Fruit fly (Drosophila melanogaster) whole organism, embryonic: Measurements from ENCODE around the gene msps.

ENCODE experiments used
- Ada2b ChIP-seq: fragments of 200-800 bp; sonication (Bioruptor generic); IDR thresholded peaks from 2 replicates; pipeline ENCODE4 v1.3.6; 2022; ENCODE audit warnings: missing biosample characterization, missing genetic modification characterization
- CG10431 ChIP-seq: fragments of 200-800 bp; sonication (Bioruptor generic); optimal IDR thresholded peaks from 3 replicates; lab custom pipeline; 2018; ENCODE audit warnings: missing biosample characterization, mild to moderate bottlenecking, missing genetic modification characterization
- CG10543 ChIP-seq: fragments of 200-800 bp; sonication (Bioruptor generic); optimal IDR thresholded peaks from 3 replicates; lab custom pipeline; 2017; ENCODE audit warnings: missing biosample characterization, mild to moderate bottlenecking, missing genetic modification characterization, moderate library complexity
- CG10565 ChIP-seq: fragments of 200-800 bp; sonication (Bioruptor generic); optimal IDR thresholded peaks from 3 replicates; lab custom pipeline; 2016; ENCODE audit warnings: missing biosample characterization, mild to moderate bottlenecking, missing genetic modification characterization
- CG11560 ChIP-seq: fragments of 200-800 bp; sonication (Bioruptor generic); IDR thresholded peaks from 3 replicates; pipeline ENCODE4 v1.3.6; 2022; ENCODE audit warnings: missing biosample characterization, missing genetic modification characterization
- CG11723 ChIP-seq: fragments of 200-800 bp; sonication (Bioruptor generic); optimal IDR thresholded peaks from 2 replicates; lab custom pipeline; 2017; ENCODE audit warnings: missing biosample characterization, mild to moderate bottlenecking, missing genetic modification characterization
- CG15073 ChIP-seq: fragments of 200-800 bp; sonication (Bioruptor generic); optimal IDR thresholded peaks from 2 replicates; lab custom pipeline; 2016; ENCODE audit warnings: missing biosample characterization, missing genetic modification characterization
- CG1529 ChIP-seq: fragments of 200-800 bp; sonication (Bioruptor generic); optimal IDR thresholded peaks from 3 replicates; lab custom pipeline; 2018; ENCODE audit warnings: missing biosample characterization, missing genetic modification characterization
- CG1603 ChIP-seq: fragments of 200-800 bp; sonication (Bioruptor generic); optimal IDR thresholded peaks from 2 replicates; lab custom pipeline; 2019; ENCODE audit warnings: missing biosample characterization, mild to moderate bottlenecking, missing genetic modification characterization, moderate library complexity
- CG1792 ChIP-seq: fragments of 200-800 bp; sonication (Bioruptor generic); optimal IDR thresholded peaks from 2 replicates; lab custom pipeline; 2016; ENCODE audit warnings: missing biosample characterization, missing genetic modification characterization
- CG18619 ChIP-seq: fragments of 200-800 bp; sonication (Bioruptor generic); optimal IDR thresholded peaks from 3 replicates; lab custom pipeline; 2017; ENCODE audit warnings: missing biosample characterization, mild to moderate bottlenecking, missing genetic modification characterization
- CG18764 ChIP-seq: fragments of 200-800 bp; sonication (Bioruptor generic); optimal IDR thresholded peaks from 3 replicates; lab custom pipeline; 2016; ENCODE audit warnings: missing biosample characterization, missing genetic modification characterization
- CG3726 ChIP-seq: fragments of 200-800 bp; sonication (Bioruptor generic); IDR thresholded peaks from 3 replicates; pipeline ENCODE4, ENCODE4 v1.3.6; 2022; ENCODE audit warnings: missing biosample characterization, missing genetic modification characterization
- CG3995 ChIP-seq: fragments of 200-800 bp; sonication (Bioruptor generic); optimal IDR thresholded peaks from 3 replicates; lab custom pipeline; 2016; ENCODE audit warnings: missing biosample characterization, missing genetic modification characterization
- CG42726 ChIP-seq: fragments of 200-800 bp; sonication (Bioruptor generic); IDR thresholded peaks from 2 replicates; pipeline ENCODE4 v1.3.6; 2022; ENCODE audit warnings: missing biosample characterization, missing genetic modification characterization; ENCODE audit not compliant: partially characterized antibody
- CG4328 ChIP-seq: fragments of 200-800 bp; sonication (Bioruptor generic); optimal IDR thresholded peaks from 3 replicates; lab custom pipeline; 2017; ENCODE audit warnings: missing biosample characterization, missing genetic modification reagents, missing genetic modification characterization
- CG5180 ChIP-seq: fragments of 200-800 bp; sonication (Bioruptor generic); optimal IDR thresholded peaks from 3 replicates; lab custom pipeline; 2017; ENCODE audit warnings: missing biosample characterization, missing genetic modification characterization, mild to moderate bottlenecking, moderate library complexity, missing genetic modification reagents
- CG9932 ChIP-seq: fragments of 200-800 bp; sonication (Bioruptor generic); IDR thresholded peaks from 2 replicates; pipeline ENCODE4 v1.3.6; 2022; ENCODE audit warnings: missing biosample characterization, missing genetic modification characterization
- CTCF ChIP-seq: fragments of 200-800 bp; sonication (Bioruptor generic); optimal IDR thresholded peaks from 2 replicates; lab custom pipeline; 2017; ENCODE audit warnings: missing biosample characterization, mild to moderate bottlenecking, missing genetic modification characterization, moderate library complexity
- Dad ChIP-seq: fragments of 200-800 bp; sonication (Bioruptor generic); optimal IDR thresholded peaks from 3 replicates; lab custom pipeline; 2016; ENCODE audit warnings: missing biosample characterization, missing genetic modification characterization
- Dfd ChIP-seq, 2 experiments: fragments of >200 bp; optimal IDR thresholded peaks; 2 replicates each; lab custom pipeline; 2017; ENCODE audit warnings: missing biosample characterization in 2 of 2, missing genetic modification characterization in 2 of 2
- Doc3 ChIP-seq: fragments of 200-800 bp; sonication (Bioruptor generic); IDR thresholded peaks from 3 replicates; pipeline ENCODE4 v1.3.6; 2022; ENCODE audit warnings: missing biosample characterization, missing genetic modification characterization; ENCODE audit not compliant: partially characterized antibody
- ERR ChIP-seq: fragments of 200-800 bp; sonication (Bioruptor generic); optimal IDR thresholded peaks from 2 replicates; lab custom pipeline; 2016; ENCODE audit warnings: missing biosample characterization, missing genetic modification characterization
- H15 ChIP-seq: fragments of 200-800 bp; sonication (Bioruptor generic); IDR thresholded peaks from 3 replicates; pipeline ENCODE4 v1.3.6; 2022; ENCODE audit warnings: missing biosample characterization, missing genetic modification characterization
- Hmx ChIP-seq: fragments of 200-800 bp; sonication (Bioruptor generic); optimal IDR thresholded peaks from 2 replicates; lab custom pipeline; 2016; ENCODE audit warnings: missing biosample characterization, missing genetic modification characterization
- Hr51 ChIP-seq, 2 experiments: fragments of 200-800 bp; sonication (Bioruptor generic); optimal IDR thresholded peaks; 2 replicates in 1 of 2; 3 replicates in 1 of 2; lab custom pipeline; 2016 to 2018; ENCODE audit warnings: missing biosample characterization in 2 of 2, missing genetic modification characterization in 2 of 2, mild to moderate bottlenecking in 1 of 2, moderate library complexity in 1 of 2
- Mrtf ChIP-seq: fragments of 200-800 bp; sonication (Bioruptor generic); IDR thresholded peaks from 3 replicates; pipeline ENCODE4 v1.3.6; 2022; ENCODE audit warnings: missing biosample characterization, missing genetic modification characterization
- Ravus ChIP-seq: fragments of 200-800 bp; sonication (Bioruptor generic); IDR thresholded peaks from 2 replicates; pipeline ENCODE4 v1.3.6; 2022; ENCODE audit warnings: missing biosample characterization, missing genetic modification characterization
- Tbp ChIP-seq: fragments of >200 bp; optimal IDR thresholded peaks from 2 replicates; lab custom pipeline; 2018; ENCODE audit warnings: missing biosample characterization, missing genetic modification characterization
- YL-1 ChIP-seq: fragments of 200-800 bp; sonication (Bioruptor generic); optimal IDR thresholded peaks from 3 replicates; lab custom pipeline; 2017; ENCODE audit warnings: missing biosample characterization, mild to moderate bottlenecking, missing genetic modification characterization
- bab2 ChIP-seq: fragments of 200-800 bp; sonication (Bioruptor generic); optimal IDR thresholded peaks from 2 replicates; lab custom pipeline; 2016; ENCODE audit warnings: missing biosample characterization, missing genetic modification characterization
- bowl ChIP-seq: fragments of 200-800 bp; sonication (Bioruptor generic); IDR thresholded peaks from 2 replicates; pipeline ENCODE4 v1.3.6; 2022; ENCODE audit warnings: missing biosample characterization, missing genetic modification characterization
- dimm ChIP-seq: fragments of 200-800 bp; sonication (Bioruptor generic); IDR thresholded peaks from 2 replicates; pipeline ENCODE4 v1.3.6; 2022; ENCODE audit warnings: missing biosample characterization, missing genetic modification characterization
- en ChIP-seq: fragments of 200-800 bp; sonication (Bioruptor generic); optimal IDR thresholded peaks from 2 replicates; lab custom pipeline; 2016; ENCODE audit warnings: missing biosample characterization, missing genetic modification characterization
- exex ChIP-seq: fragments of 200-800 bp; sonication (Bioruptor generic); optimal IDR thresholded peaks from 4 replicates; lab custom pipeline; 2018; ENCODE audit warnings: missing biosample characterization, mild to moderate bottlenecking, missing genetic modification characterization, moderate library complexity
- grn ChIP-seq: fragments of 200-800 bp; sonication (Bioruptor generic); optimal IDR thresholded peaks from 3 replicates; lab custom pipeline; 2017; ENCODE audit warnings: missing biosample characterization, missing genetic modification characterization
- gt ChIP-seq: fragments of 200-800 bp; sonication (Bioruptor generic); IDR thresholded peaks from 2 replicates; pipeline ENCODE4 v1.3.6; 2022; ENCODE audit warnings: missing biosample characterization, missing genetic modification characterization
- jigr1 ChIP-seq: fragments of 200-800 bp; sonication (Bioruptor generic); IDR thresholded peaks from 3 replicates; pipeline ENCODE4 v1.3.6; 2022; ENCODE audit warnings: missing biosample characterization, missing genetic modification characterization
- jing ChIP-seq: fragments of 200-800 bp; sonication (Bioruptor generic); optimal IDR thresholded peaks from 2 replicates; lab custom pipeline; 2018; ENCODE audit warnings: missing biosample characterization, mild to moderate bottlenecking, missing genetic modification characterization
- nmo ChIP-seq: fragments of 200-800 bp; sonication (Bioruptor generic); optimal IDR thresholded peaks from 2 replicates; lab custom pipeline; 2018; ENCODE audit warnings: missing biosample characterization, mild to moderate bottlenecking, missing genetic modification characterization, moderate library complexity
- nom ChIP-seq: fragments of 200-800 bp; sonication (Bioruptor generic); optimal IDR thresholded peaks from 2 replicates; lab custom pipeline; 2017; ENCODE audit warnings: missing biosample characterization, missing genetic modification characterization, mild to moderate bottlenecking, moderate library complexity, missing genetic modification reagents
- pan ChIP-seq, 4 experiments: fragments of >200 bp in 3 of 4; fragments of 200-800 bp in 1 of 4; sonication (Bioruptor generic) in 1 of 4; optimal IDR thresholded peaks in 3 of 4; IDR thresholded peaks in 1 of 4; 2 replicates each; pipeline versions ENCODE4 v1.3.6 to Lab custom; 2017 to 2022; ENCODE audit warnings: missing biosample characterization in 2 of 4, missing genetic modification characterization in 2 of 4, mixed read lengths in 1 of 4
- pnt ChIP-seq: fragments of 200-800 bp; sonication (Bioruptor generic); optimal IDR thresholded peaks from 3 replicates; lab custom pipeline; 2016; ENCODE audit warnings: missing biosample characterization, missing genetic modification characterization
- run ChIP-seq: fragments of 200-800 bp; sonication (Bioruptor generic); optimal IDR thresholded peaks from 3 replicates; lab custom pipeline; 2018; ENCODE audit warnings: missing biosample characterization, mild to moderate bottlenecking, missing genetic modification characterization
- scrt ChIP-seq: fragments of 200-800 bp; sonication (Bioruptor generic); optimal IDR thresholded peaks from 2 replicates; lab custom pipeline; 2018; ENCODE audit warnings: missing biosample characterization, mild to moderate bottlenecking, missing genetic modification characterization, moderate library complexity
- slp2 ChIP-seq: fragments of 200-800 bp; sonication (Bioruptor generic); optimal IDR thresholded peaks from 2 replicates; lab custom pipeline; 2016; ENCODE audit warnings: missing biosample characterization, missing genetic modification characterization
- sna ChIP-seq: fragments of 200-800 bp; sonication (Bioruptor generic); IDR thresholded peaks from 2 replicates; pipeline ENCODE4 v1.3.6; 2022; ENCODE audit warnings: missing biosample characterization, missing genetic modification characterization; ENCODE audit not compliant: partially characterized antibody
- unpg ChIP-seq: fragments of 200-800 bp; sonication (Bioruptor generic); optimal IDR thresholded peaks from 3 replicates; lab custom pipeline; 2018; ENCODE audit warnings: missing biosample characterization, mild to moderate bottlenecking, missing genetic modification characterization, moderate library complexity
- zfh2 ChIP-seq: fragments of 200-800 bp; sonication (Bioruptor generic); optimal IDR thresholded peaks from 2 replicates; lab custom pipeline; 2016; ENCODE audit warnings: missing biosample characterization, missing genetic modification characterization

Gene msps

DNA sequence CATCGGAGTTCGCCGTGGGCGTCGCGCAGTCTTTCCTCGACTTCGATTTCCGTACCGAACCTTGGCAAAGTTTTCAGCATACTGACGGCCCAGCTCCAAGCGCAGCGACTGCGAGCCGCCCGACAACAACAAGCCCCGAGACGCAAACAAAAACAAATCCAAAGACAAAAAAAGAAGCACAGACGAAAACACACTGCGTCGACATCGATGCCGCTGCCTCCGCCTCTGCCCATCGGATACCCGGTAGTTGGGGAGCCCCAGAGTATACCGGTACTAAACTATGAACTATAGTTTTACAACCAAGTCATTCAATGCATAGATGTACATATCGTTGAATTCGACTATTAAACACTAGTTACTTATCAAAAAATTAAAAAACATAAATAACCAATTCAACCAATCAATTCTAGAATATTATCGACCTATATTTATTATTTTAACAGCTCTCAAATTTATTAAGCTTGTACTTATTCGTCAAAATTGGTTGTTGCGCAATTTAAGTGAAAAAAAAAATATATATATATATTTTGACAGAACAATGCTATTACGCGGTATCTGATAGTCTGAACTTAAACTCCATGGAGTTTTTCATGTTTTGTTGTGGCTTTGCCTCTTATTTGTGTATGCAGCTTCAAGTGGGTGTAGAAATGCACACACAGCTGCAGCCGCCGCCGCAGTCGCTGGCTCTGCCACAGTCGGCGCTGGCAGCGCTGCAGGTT lies 43.6 kb downstream of the msps start (continued):
- TF ChIP-seq Ada2b (GFP tag; lab: Robert Waterston, UW) (no peak; the same call in none of the 2 replicates), CTCF (GFP tag; lab: Kevin White, UChicago) (peak; percentile 31), dimm (GFP tag; lab: Robert Waterston, UW) (no peak), gt (GFP tag; lab: Robert Waterston, UW) (no peak), unpg (GFP tag; lab: Kevin White, UChicago) (peak; percentile 67), Dfd (GFP tag; optimal IDR thresholded peaks at IDR 0.05; lab: Kevin White, UChicago) (no peak), scrt (GFP tag; lab: Kevin White, UChicago) (no peak), CG1529 (GFP tag; lab: Kevin White, UChicago) (peak; percentile 85), zfh2 (GFP tag; lab: Kevin White, UChicago) (no peak), CG11560 (tag; lab: Robert Waterston, UW) (no peak), exex (no peak), bowl (no peak), Hmx (GFP tag; lab: Kevin White, UChicago) (no peak), slp2 (no peak), nmo (GFP tag; lab: Kevin White, UChicago) (peak; percentile 93), Doc3 (no peak), CG4328 (peak; percentile 54), grn (GFP tag; lab: Kevin White, UChicago) (no peak), CG5180 (peak; percentile 47), H15 (GFP tag; lab: Robert Waterston, UW) (0 out of 3 replicates have a peak, but pooled peaks have one; percentile 40), CG10543 (GFP tag; lab: Kevin White, UChicago) (no peak), jigr1 (GFP tag; lab: Robert Waterston, UW) (0 out of 3 replicates have a peak, but pooled peaks have one; percentile 34), pan (optimal IDR thresholded peaks at IDR 0.05; lab: Kevin White, UChicago) (peak in 1 of 2 experiments; percentile 59), pan (GFP tag; optimal IDR thresholded peaks at IDR 0.05 in 1 of 2, IDR thresholded peaks at IDR 0.05 in 1 of 2) (no peak), CG3995 (GFP tag; lab: Kevin White, UChicago) (no peak), CG42726 (GFP tag; lab: Robert Waterston, UW) (no peak), en (GFP tag; lab: Kevin White, UChicago) (no peak), CG3726 (GFP tag; lab: Robert Waterston, UW) (0 out of 3 replicates have a peak, but pooled peaks have one; percentile 10), run (peak; percentile 73), CG18619 (GFP tag; lab: Kevin White, UChicago) (peak; percentile 76), Ravus (GFP tag; lab: Robert Waterston, UW) (no peak), CG1792 (GFP tag; lab: Kevin White, UChicago) (no peak), Dad (no peak), CG10565 (GFP tag; lab: Kevin White, UChicago) (peak; percentile 40), bab2 (GFP tag; lab: Kevin White, UChicago) (peak; percentile 35), jing (GFP tag; lab: Kevin White, UChicago) (peak; percentile 44), Tbp (GFP tag; lab: Kevin White, UChicago) (no peak), Hr51 (GFP tag; optimal IDR thresholded peaks at IDR 0.05; lab: Kevin White, UChicago) (peak in 1 of 2 experiments; percentile 88), CG10431 (GFP tag; lab: Kevin White, UChicago) (peak; percentile 72), CG9932 (0 out of 2 replicates have a peak, but pooled peaks have one; percentile 19), nom (peak; percentile 64), sna (GFP tag; lab: Robert Waterston, UW) (no peak), CG18764 (GFP tag; lab: Kevin White, UChicago) (peak; percentile 59), CG15073 (GFP tag; lab: Kevin White, UChicago) (no peak), Mrtf (GFP tag; lab: Robert Waterston, UW) (no peak), ERR (no peak), pnt (GFP tag; lab: Kevin White, UChicago) (peak; percentile 55), CG11723 (GFP tag; lab: Kevin White, UChicago) (peak; percentile 77), CG1603 (peak; percentile 47), YL-1 (GFP tag; lab: Kevin White, UChicago) (peak; percentile 48)
